Worm (Caenorhabditis elegans) whole organism, late embryonic: Measurements from ENCODE around the gene M01B2.12.

Source experiments
- C38D4.7 ChIP-seq: fragments of 200-800 bp; sonication (Bioruptor generic); optimal IDR thresholded peaks from 2 replicates; lab custom pipeline; 2018; ENCODE audit warnings: mild to moderate bottlenecking, missing genetic modification characterization, moderate library complexity, missing compliant biosample characterization
- ceh-30 ChIP-seq: fragments of 150-350 bp; optimal IDR thresholded peaks from 2 replicates; lab custom pipeline; 2014; ENCODE audit warnings: missing biosample characterization, missing genetic modification characterization
- elt-2 ChIP-seq: sonication (generic microtip); optimal IDR thresholded peaks from 2 replicates; lab custom pipeline; 2016; ENCODE audit warnings: missing genetic modification reagents, missing genetic modification characterization, missing compliant biosample characterization
- ets-4 ChIP-seq: sonication (generic microtip); optimal IDR thresholded peaks from 2 replicates; lab custom pipeline; 2016; ENCODE audit warnings: missing genetic modification characterization, missing compliant biosample characterization
- fkh-10 ChIP-seq: fragments of 150-350 bp; optimal IDR thresholded peaks from 2 replicates; lab custom pipeline; 2014; ENCODE audit warnings: missing biosample characterization, missing genetic modification reagents, missing genetic modification characterization
- hlh-15 ChIP-seq: sonication (generic microtip); optimal IDR thresholded peaks from 2 replicates; lab custom pipeline; 2016; ENCODE audit warnings: missing genetic modification characterization, missing compliant biosample characterization
- nfya-1 ChIP-seq: sonication (generic microtip); optimal IDR thresholded peaks from 2 replicates; lab custom pipeline; 2017; ENCODE audit warnings: missing genetic modification characterization, mild to moderate bottlenecking, missing compliant biosample characterization, antibody characterized with exemption, moderate library complexity
- pat-9 ChIP-seq: fragments of 200-800 bp; sonication (Bioruptor generic); optimal IDR thresholded peaks from 2 replicates; lab custom pipeline; 2018; ENCODE audit warnings: mild to moderate bottlenecking, missing genetic modification characterization, moderate library complexity, missing compliant biosample characterization
- pha-4 ChIP-seq: fragments of 150-350 bp; optimal IDR thresholded peaks from 2 replicates; lab custom pipeline; 2018; ENCODE audit warnings: missing biosample characterization, missing genetic modification reagents, missing genetic modification characterization
- pqm-1 ChIP-seq: sonication (generic microtip); optimal IDR thresholded peaks from 2 replicates; lab custom pipeline; 2016; ENCODE audit warnings: missing genetic modification characterization, missing compliant biosample characterization
- unc-3 ChIP-seq, 2 experiments: fragments of 200-800 bp in 1 of 2; sonication (Bioruptor generic) in 1 of 2; sonication (generic microtip) in 1 of 2; conservative IDR thresholded peaks in 1 of 2; optimal IDR thresholded peaks in 1 of 2; 2 replicates each; pipeline versions ENCODE4 v1.3.6 to Lab custom; 2016 to 2022; ENCODE audit warnings: missing compliant biosample characterization in 2 of 2, missing genetic modification characterization in 2 of 2, missing genetic modification reagents in 1 of 2
- unc-86 ChIP-seq: sonication (generic microtip); optimal IDR thresholded peaks from 2 replicates; lab custom pipeline; 2016; ENCODE audit warnings: missing genetic modification characterization, missing compliant biosample characterization

ce11 chrV:15259904-15260303, 4.1 kb downstream of the M01B2.12 start, which contains the start of gene M01B2.8:
- TF ChIP-seq pat-9 (tag; lab: Kevin White, UChicago) (no peak), pqm-1 (tag; lab: Kevin White, UChicago) (no peak), pha-4 (tag; lab: Kevin White, UChicago) (no peak), fkh-10 (GFP tag; lab: Kevin White, UChicago) (no peak), elt-2 (tag; lab: Kevin White, UChicago) (no peak), C38D4.7 (GFP tag; lab: Kevin White, UChicago) (no peak), ceh-30 (tag; lab: Kevin White, UChicago) (no peak), hlh-15 (no peak), nfya-1 (no peak), unc-86 (tag; lab: Kevin White, UChicago) (no peak), ets-4 (no peak), unc-3 (GFP tag; conservative IDR thresholded peaks at IDR 0.05; lab: Robert Waterston, UW) (no peak), unc-3 (tag; optimal IDR thresholded peaks at IDR 0.05; lab: Kevin White, UChicago) (no peak)
